Worm (Caenorhabditis elegans) whole organism, late embryonic: Measurements from ENCODE around the gene F58A6.1.

Experiments used
- C38D4.7 ChIP-seq: fragments of 200-800 bp; sonication (Bioruptor generic); optimal IDR thresholded peaks from 2 replicates; lab custom pipeline; 2018; ENCODE audit warnings: mild to moderate bottlenecking, missing genetic modification characterization, moderate library complexity, missing compliant biosample characterization
- F13H6.1 ChIP-seq: sonication (generic microtip); optimal IDR thresholded peaks from 2 replicates; lab custom pipeline; 2016; ENCODE audit warnings: missing genetic modification characterization, missing compliant biosample characterization
- ceh-19 ChIP-seq: fragments of 200-800 bp; sonication (Bioruptor generic); optimal IDR thresholded peaks from 2 replicates; lab custom pipeline; 2018; ENCODE audit warnings: mild to moderate bottlenecking, missing genetic modification characterization, missing compliant biosample characterization
- ceh-34 ChIP-seq: sonication (generic microtip); optimal IDR thresholded peaks from 2 replicates; lab custom pipeline; 2016; ENCODE audit warnings: mild to moderate bottlenecking, missing genetic modification characterization, missing compliant biosample characterization
- dve-1 ChIP-seq: sonication (generic microtip); optimal IDR thresholded peaks from 2 replicates; lab custom pipeline; 2017; ENCODE audit warnings: antibody characterized with exemption, mild to moderate bottlenecking, missing genetic modification characterization, missing compliant biosample characterization
- elt-2 ChIP-seq: sonication (generic microtip); optimal IDR thresholded peaks from 2 replicates; lab custom pipeline; 2016; ENCODE audit warnings: missing genetic modification reagents, missing genetic modification characterization, missing compliant biosample characterization
- fax-1 ChIP-seq: sonication (generic microtip); optimal IDR thresholded peaks from 2 replicates; lab custom pipeline; 2016; ENCODE audit warnings: missing genotype, missing genetic modification characterization, missing compliant biosample characterization
- fkh-10 ChIP-seq: fragments of 150-350 bp; optimal IDR thresholded peaks from 2 replicates; lab custom pipeline; 2014; ENCODE audit warnings: missing biosample characterization, missing genetic modification reagents, missing genetic modification characterization
- fkh-6 ChIP-seq: sonication (generic microtip); optimal IDR thresholded peaks from 2 replicates; lab custom pipeline; 2016; ENCODE audit warnings: missing genetic modification characterization, missing compliant biosample characterization
- hlh-8 ChIP-seq: sonication (generic microtip); optimal IDR thresholded peaks from 2 replicates; lab custom pipeline; 2016; ENCODE audit warnings: missing genotype, missing genetic modification characterization, missing compliant biosample characterization
- madf-2 ChIP-seq: sonication (generic microtip); optimal IDR thresholded peaks from 2 replicates; lab custom pipeline; 2017; ENCODE audit warnings: missing genetic modification characterization, missing compliant biosample characterization
- mec-3 ChIP-seq: sonication (generic microtip); optimal IDR thresholded peaks from 2 replicates; lab custom pipeline; 2016; ENCODE audit warnings: borderline replicate concordance, missing genetic modification characterization, missing compliant biosample characterization
- nhr-11 ChIP-seq: fragments of 150-350 bp; optimal IDR thresholded peaks from 2 replicates; lab custom pipeline; 2014; ENCODE audit warnings: missing biosample characterization, missing genetic modification characterization
- pat-9 ChIP-seq: fragments of 200-800 bp; sonication (Bioruptor generic); optimal IDR thresholded peaks from 2 replicates; lab custom pipeline; 2018; ENCODE audit warnings: mild to moderate bottlenecking, missing genetic modification characterization, moderate library complexity, missing compliant biosample characterization
- pha-4 ChIP-seq: fragments of 150-350 bp; optimal IDR thresholded peaks from 2 replicates; lab custom pipeline; 2018; ENCODE audit warnings: missing biosample characterization, missing genetic modification reagents, missing genetic modification characterization
- pqm-1 ChIP-seq: sonication (generic microtip); optimal IDR thresholded peaks from 2 replicates; lab custom pipeline; 2016; ENCODE audit warnings: missing genetic modification characterization, missing compliant biosample characterization
- ref-2 ChIP-seq: sonication (generic microtip); optimal IDR thresholded peaks from 2 replicates; lab custom pipeline; 2016; ENCODE audit warnings: missing genetic modification characterization, missing compliant biosample characterization
- sox-2 ChIP-seq: fragments of 200-800 bp; sonication (Bioruptor generic); IDR thresholded peaks from 2 replicates; pipeline ENCODE4 v1.3.6; 2022; ENCODE audit warnings: missing genetic modification reagents, missing genetic modification characterization, missing compliant biosample characterization
- tbx-2 ChIP-seq: sonication (generic microtip); optimal IDR thresholded peaks from 2 replicates; lab custom pipeline; 2016; ENCODE audit warnings: missing genetic modification characterization, missing compliant biosample characterization
- tbx-7 ChIP-seq: sonication (generic microtip); optimal IDR thresholded peaks from 2 replicates; lab custom pipeline; 2016; ENCODE audit warnings: missing genotype, missing genetic modification characterization, missing compliant biosample characterization
- unc-3 ChIP-seq, 2 experiments: fragments of 200-800 bp in 1 of 2; sonication (Bioruptor generic) in 1 of 2; sonication (generic microtip) in 1 of 2; conservative IDR thresholded peaks in 1 of 2; optimal IDR thresholded peaks in 1 of 2; 2 replicates each; pipeline versions ENCODE4 v1.3.6 to Lab custom; 2016 to 2022; ENCODE audit warnings: missing compliant biosample characterization in 2 of 2, missing genetic modification characterization in 2 of 2, missing genetic modification reagents in 1 of 2
- zip-5 ChIP-seq: sonication (generic microtip); optimal IDR thresholded peaks from 2 replicates; lab custom pipeline; 2016; ENCODE audit warnings: missing genetic modification characterization, missing compliant biosample characterization

F58A6.1 gene

ce11 chrII:5187934-5188333, 45.2 kb downstream of the F58A6.1 start:
- no peak for TF ChIP-seq F13H6.1
- no peak for TF ChIP-seq pat-9 (tag; lab: Kevin White, UChicago)
- no peak for TF ChIP-seq pha-4 (tag; lab: Kevin White, UChicago)
- TF ChIP-seq madf-2 = no peak
- TF ChIP-seq tbx-7 (tag; lab: Kevin White, UChicago) = no peak
- no peak for TF ChIP-seq nhr-11 (tag; lab: Kevin White, UChicago)
- TF ChIP-seq ceh-19 = no peak
- TF ChIP-seq hlh-8 (tag; lab: Kevin White, UChicago) = no peak
- TF ChIP-seq sox-2 = no peak
- TF ChIP-seq unc-3 (GFP tag; conservative IDR thresholded peaks at IDR 0.05; lab: Robert Waterston, UW) = no peak
- TF ChIP-seq unc-3 (tag; optimal IDR thresholded peaks at IDR 0.05; lab: Kevin White, UChicago) = no peak
- TF ChIP-seq tbx-2 (tag; lab: Kevin White, UChicago) = no peak
- TF ChIP-seq ref-2 (tag; lab: Kevin White, UChicago) = no peak
- no peak for TF ChIP-seq dve-1
- TF ChIP-seq fax-1 (tag; lab: Kevin White, UChicago) = no peak
- no peak for TF ChIP-seq fkh-6 (tag; lab: Kevin White, UChicago)
- no peak for TF ChIP-seq zip-5 (tag; lab: Kevin White, UChicago)
- no peak for TF ChIP-seq mec-3 (tag; lab: Kevin White, UChicago)
- no peak for TF ChIP-seq fkh-10 (GFP tag; lab: Kevin White, UChicago)
- TF ChIP-seq pqm-1 (tag; lab: Kevin White, UChicago) = no peak

DNA sequence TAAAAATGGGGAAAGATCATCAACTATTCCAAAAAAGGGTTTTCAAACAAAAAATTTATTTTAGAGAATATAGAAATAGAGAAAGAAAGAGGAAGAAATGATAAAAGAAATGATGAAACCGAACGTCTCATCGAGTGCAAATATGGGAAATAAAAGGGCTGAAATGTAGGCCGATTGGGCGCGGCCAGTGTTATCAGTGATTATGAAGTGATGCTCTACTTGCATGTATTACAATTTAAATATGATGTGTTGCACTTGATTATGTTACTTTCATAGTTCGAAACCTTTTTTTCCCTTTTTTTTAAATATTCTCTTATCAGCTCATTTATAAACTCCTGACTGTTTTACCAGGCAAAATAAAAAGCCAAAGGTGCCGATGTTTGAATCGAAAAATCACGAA, 49.0 kb downstream of the F58A6.1 start:
- TF ChIP-seq pha-4 (tag; lab: Kevin White, UChicago) (no peak), elt-2 (peak; percentile 71), ceh-34 (tag; lab: Kevin White, UChicago) (no peak), C38D4.7 (GFP tag; lab: Kevin White, UChicago) (no peak)
